Fruit fly (Drosophila melanogaster): ENCODE results near the gene CG42395.

CG42395 gene

DNA sequence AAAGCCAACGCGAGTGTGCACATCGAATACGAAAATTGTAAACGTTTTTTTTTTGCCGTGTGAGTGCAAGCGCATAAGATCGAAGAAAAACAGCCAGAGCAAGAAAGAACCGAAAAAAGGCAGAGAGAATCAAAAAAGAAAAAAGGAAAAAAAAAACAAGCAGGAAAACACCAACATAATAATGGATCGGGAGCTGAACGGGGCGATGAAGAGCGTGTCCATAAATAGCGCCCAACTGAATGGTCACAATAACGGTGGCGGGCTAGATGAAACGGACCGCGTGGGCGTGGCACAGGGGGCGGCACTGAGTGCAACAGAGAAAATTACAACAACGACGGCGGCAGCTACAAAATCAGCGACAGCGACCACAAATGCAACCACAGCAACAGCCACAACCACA lies 10.0 kb upstream of the CG42395 start (continued):
- TF ChIP-seq Eip75B (GFP tag; optimal IDR thresholded peaks at IDR 0.05) (no peak), dac (GFP tag; optimal IDR thresholded peaks at IDR 0.05) (peak; percentile 5), Hr39 (GFP tag; optimal IDR thresholded peaks at IDR 0.05) (no peak), CG3032 (tag; optimal IDR thresholded peaks at IDR 0.05) (no peak), fd85E (GFP tag; optimal IDR thresholded peaks at IDR 0.05) (no peak), Eip78C (GFP tag) (no peak), cyc (GFP tag; optimal IDR thresholded peaks at IDR 0.05) (no peak), OdsH (GFP tag; optimal IDR thresholded peaks at IDR 0.05) (no peak), acj6 (GFP tag; optimal IDR thresholded peaks at IDR 0.05) (no peak)

DNA sequence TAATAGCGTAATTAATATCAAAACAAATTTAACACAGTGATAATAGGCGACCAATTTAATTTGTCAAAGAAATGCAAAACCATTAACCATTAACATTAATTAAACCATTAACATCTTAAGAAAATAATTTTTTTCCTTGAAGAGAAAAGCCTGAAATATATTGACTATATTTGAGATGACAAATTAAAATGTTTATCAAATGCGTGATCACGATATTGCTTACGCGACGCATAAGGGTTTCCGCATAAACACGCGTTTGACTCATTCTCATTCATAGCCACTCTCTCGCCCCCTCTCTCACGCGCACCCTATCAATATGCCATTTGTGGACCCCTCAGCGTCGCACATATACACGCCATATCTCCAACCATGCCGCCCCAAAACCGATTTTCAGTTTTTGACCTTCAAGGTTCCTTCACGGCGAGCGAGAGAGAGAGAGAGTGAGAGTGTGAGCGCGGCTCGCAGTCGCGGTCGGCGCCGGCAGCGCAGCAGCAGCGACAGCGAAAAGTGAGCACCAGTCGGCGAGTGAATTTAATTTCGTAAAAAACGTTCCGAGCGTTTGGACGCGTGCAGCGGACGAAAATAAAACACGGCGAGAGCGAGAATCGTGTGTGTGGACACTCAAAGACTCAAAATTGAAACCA lies 9.4 kb upstream of the CG42395 start, which contains the start of gene Hex-A:
Gene Hex-A (plus strand): TSS at position 317 of the 644 bp plus-strand sequence.
- TF ChIP-seq Eip78C (GFP tag) = peak; percentile 99
- TF ChIP-seq CG9139 (GFP tag; optimal IDR thresholded peaks at IDR 0.05) = peak; percentile 96
- peak; percentile 94 for TF ChIP-seq acj6 (GFP tag; optimal IDR thresholded peaks at IDR 0.05)
- peak; percentile 93 for TF ChIP-seq Blimp-1 (GFP tag; optimal IDR thresholded peaks at IDR 0.05)
- TF ChIP-seq achi (GFP tag; optimal IDR thresholded peaks at IDR 0.05) = peak; percentile 95
- TF ChIP-seq CG31627 (GFP tag; optimal IDR thresholded peaks at IDR 0.05) = peak; percentile 96
- TF ChIP-seq Lpt (GFP tag; optimal IDR thresholded peaks at IDR 0.05) = peak; percentile 87
- TF ChIP-seq CG3919 (GFP tag; optimal IDR thresholded peaks at IDR 0.05) = peak; percentile 96
- peak; percentile 96 for TF ChIP-seq CG8632 (GFP tag; optimal IDR thresholded peaks at IDR 0.05)
- TF ChIP-seq fkh (GFP tag; optimal IDR thresholded peaks at IDR 0.05) = peak; percentile 85
- TF ChIP-seq OdsH (GFP tag; optimal IDR thresholded peaks at IDR 0.05) = peak; percentile 92
- peak; percentile 99 for TF ChIP-seq CG3032 (tag; optimal IDR thresholded peaks at IDR 0.05)
- peak; percentile 92 for TF ChIP-seq vri (GFP tag; optimal IDR thresholded peaks at IDR 0.05)
- peak; percentile 89 for TF ChIP-seq Hr4 (GFP tag; optimal IDR thresholded peaks at IDR 0.05)
- TF ChIP-seq salr (GFP tag; optimal IDR thresholded peaks at IDR 0.05) = peak; percentile 94 to 95
- TF ChIP-seq CG6808 (GFP tag; optimal IDR thresholded peaks at IDR 0.05) = peak; percentile 98
- peak; percentile 94 for TF ChIP-seq cyc (GFP tag; optimal IDR thresholded peaks at IDR 0.05)
- TF ChIP-seq CG6276 (GFP tag; optimal IDR thresholded peaks at IDR 0.05) = peak; percentile 92
- TF ChIP-seq Sox15 (GFP tag; optimal IDR thresholded peaks at IDR 0.05) = peak; percentile 89
- peak; percentile 95 for TF ChIP-seq Hr39 (GFP tag; optimal IDR thresholded peaks at IDR 0.05)
- TF ChIP-seq CG34406 (GFP tag; optimal IDR thresholded peaks at IDR 0.05) = peak; percentile 98
- peak; percentile 99 for TF ChIP-seq topi (GFP tag; optimal IDR thresholded peaks at IDR 0.05)
- peak; percentile 94 for TF ChIP-seq CG1621 (tag; optimal IDR thresholded peaks at IDR 0.05)
- peak; percentile 95 for TF ChIP-seq CG11762 (GFP tag; optimal IDR thresholded peaks at IDR 0.05; ENCODE audit: insufficient read depth)
- peak; percentile 96 for TF ChIP-seq Sox102F (GFP tag; optimal IDR thresholded peaks at IDR 0.05)
- TF ChIP-seq CG6854 (GFP tag; optimal IDR thresholded peaks at IDR 0.05) = peak; percentile 95
- peak; percentile 97 for TF ChIP-seq CG6792 (GFP tag; optimal IDR thresholded peaks at IDR 0.05)
- TF ChIP-seq CG16779 (tag; optimal IDR thresholded peaks at IDR 0.05) = peak; percentile 96
- peak; percentile 78 for TF ChIP-seq CG11294 (GFP tag; IDR thresholded peaks at IDR 0.05)
- peak; percentile 89 for TF ChIP-seq CG11902 (GFP tag; optimal IDR thresholded peaks at IDR 0.05)
- TF ChIP-seq Eip93F (GFP tag; optimal IDR thresholded peaks at IDR 0.05) = peak; percentile 95
- TF ChIP-seq Smox (GFP tag; optimal IDR thresholded peaks at IDR 0.05) = peak; percentile 96
- TF ChIP-seq Ets21C (GFP tag; optimal IDR thresholded peaks at IDR 0.05) = peak; percentile 95
- peak; percentile 94 for TF ChIP-seq CG10631 (GFP tag; optimal IDR thresholded peaks at IDR 0.05)
- no peak for TF ChIP-seq Hr38 (GFP tag; optimal IDR thresholded peaks at IDR 0.05)
- peak; percentile 98 for TF ChIP-seq Met (GFP tag; optimal IDR thresholded peaks at IDR 0.05)
- TF ChIP-seq CG6163 (GFP tag; IDR thresholded peaks at IDR 0.05) = peak; percentile 95
- TF ChIP-seq dac (GFP tag; optimal IDR thresholded peaks at IDR 0.05) = peak; percentile 83
- peak; percentile 99 for TF ChIP-seq fd59A (GFP tag; optimal IDR thresholded peaks at IDR 0.05)
- peak; percentile 97 for TF ChIP-seq Sox14 (GFP tag; optimal IDR thresholded peaks at IDR 0.05)
- TF ChIP-seq Ets96B (tag; optimal IDR thresholded peaks at IDR 0.05) = peak; percentile 98
- TF ChIP-seq CG15336 (GFP tag; IDR thresholded peaks at IDR 0.05) = peak; percentile 96
- peak; percentile 99 for TF ChIP-seq svp (GFP tag)
- peak; percentile 89 for TF ChIP-seq eg (GFP tag; IDR thresholded peaks at IDR 0.05)
- TF ChIP-seq lz (GFP tag; optimal IDR thresholded peaks at IDR 0.05) = peak; percentile 98
- TF ChIP-seq dsx (GFP tag; optimal IDR thresholded peaks at IDR 0.05; ENCODE audit: poor library complexity, severe bottlenecking) = peak; percentile 97
